Fruit fly (Drosophila melanogaster): ENCODE measurements around the gene CAH5.

Gene CAH5

dm6 chr3R:31215830-31216229 is 46.6 kb upstream of the CAH5 start, which contains the start of gene CG15561 (continued):
- no peak for TF ChIP-seq CG1832 (GFP tag; optimal IDR thresholded peaks at IDR 0.05)
- peak; percentile 23 for TF ChIP-seq CG18619 (GFP tag; optimal IDR thresholded peaks at IDR 0.05)
- no peak for TF ChIP-seq CG7556 (GFP tag; optimal IDR thresholded peaks at IDR 0.05)
- TF ChIP-seq CG6254 (GFP tag; optimal IDR thresholded peaks at IDR 0.05) = peak; percentile 100
- no peak for TF ChIP-seq CG11695 (GFP tag; IDR thresholded peaks at IDR 0.05)
- no peak for TF ChIP-seq Hr39 (optimal IDR thresholded peaks at IDR 0.05)
- TF ChIP-seq CrebB (tag; optimal IDR thresholded peaks at IDR 0.05) = peak; percentile 64
- TF ChIP-seq MESR4 (GFP tag; optimal IDR thresholded peaks at IDR 0.05) = peak; percentile 59
- TF ChIP-seq ro (GFP tag; IDR thresholded peaks at IDR 0.05) = no peak
- TF ChIP-seq CG1233 (GFP tag; optimal IDR thresholded peaks at IDR 0.05) = peak; percentile 49
- peak; percentile 70 for TF ChIP-seq CG13624 (GFP tag; optimal IDR thresholded peaks at IDR 0.05)
- no peak for TF ChIP-seq pros (GFP tag; optimal IDR thresholded peaks at IDR 0.05)
- no peak for TF ChIP-seq CG11093 (GFP tag; IDR thresholded peaks at IDR 0.05)
- TF ChIP-seq CG15011 (GFP tag; optimal IDR thresholded peaks at IDR 0.05) = no peak
- TF ChIP-seq sisA (GFP tag; IDR thresholded peaks at IDR 0.05) = no peak
- TF ChIP-seq CG5180 (GFP tag; optimal IDR thresholded peaks at IDR 0.05) = no peak
- no peak for TF ChIP-seq Sox100B (GFP tag; optimal IDR thresholded peaks at IDR 0.05)
- no peak for TF ChIP-seq CG11085 (GFP tag; IDR thresholded peaks at IDR 0.05)
- no peak for TF ChIP-seq eyg (GFP tag; optimal IDR thresholded peaks at IDR 0.05)
- peak; percentile 80 for TF ChIP-seq cad (GFP tag; optimal IDR thresholded peaks at IDR 0.05)
- TF ChIP-seq her (GFP tag; optimal IDR thresholded peaks at IDR 0.05) = peak; percentile 43
- TF ChIP-seq danr (GFP tag; IDR thresholded peaks at IDR 0.05) = no peak
- TF ChIP-seq CG3065 (GFP tag; optimal IDR thresholded peaks at IDR 0.05) = no peak
- no peak for TF ChIP-seq cato (GFP tag; optimal IDR thresholded peaks at IDR 0.05; ENCODE audit: borderline replicate concordance)
- TF ChIP-seq sna (GFP tag; IDR thresholded peaks at IDR 0.05; ENCODE audit: partially characterized antibody) = no peak
- peak; percentile 64 for TF ChIP-seq CG30020 (tag; optimal IDR thresholded peaks at IDR 0.05)
- TF ChIP-seq oc (tag; optimal IDR thresholded peaks at IDR 0.05) = no peak
- peak; percentile 13 for TF ChIP-seq fd102C (GFP tag; optimal IDR thresholded peaks at IDR 0.05)
- peak; percentile 47 for TF ChIP-seq Mes4 (GFP tag; optimal IDR thresholded peaks at IDR 0.05)
- TF ChIP-seq CG31388 (GFP tag; optimal IDR thresholded peaks at IDR 0.05) = no peak
- TF ChIP-seq CG12744 (GFP tag; optimal IDR thresholded peaks at IDR 0.05) = no peak
- TF ChIP-seq CG8281 (tag; optimal IDR thresholded peaks at IDR 0.05) = no peak
- peak; percentile 40 for TF ChIP-seq CG34376 (GFP tag; optimal IDR thresholded peaks at IDR 0.05)
- no peak for TF ChIP-seq zen2 (GFP tag; IDR thresholded peaks at IDR 0.05; ENCODE audit: partially characterized antibody)
- no peak for TF ChIP-seq prd (optimal IDR thresholded peaks at IDR 0.05)
- TF ChIP-seq prd (GFP tag; IDR thresholded peaks at IDR 0.05) = no peak
- TF ChIP-seq Bteb2 (GFP tag; optimal IDR thresholded peaks at IDR 0.05) = no peak
- peak; percentile 77 for TF ChIP-seq NfI (GFP tag; optimal IDR thresholded peaks at IDR 0.05)
- TF ChIP-seq CG8478 (optimal IDR thresholded peaks at IDR 0.05) = no peak
- no peak for TF ChIP-seq Doc3 (GFP tag; IDR thresholded peaks at IDR 0.05; ENCODE audit: partially characterized antibody)
- peak; percentile 44 for TF ChIP-seq NC2β (GFP tag; optimal IDR thresholded peaks at IDR 0.05)
- TF ChIP-seq CoRest (tag; optimal IDR thresholded peaks at IDR 0.05) = peak; percentile 28
- TF ChIP-seq fd96Cb (tag; optimal IDR thresholded peaks at IDR 0.05) = no peak
- TF ChIP-seq pfk (GFP tag; optimal IDR thresholded peaks at IDR 0.05) = peak; percentile 66
- TF ChIP-seq slbo (GFP tag; IDR thresholded peaks at IDR 0.05) = no peak
- TF ChIP-seq Fer3 (tag; optimal IDR thresholded peaks at IDR 0.05) = peak; percentile 55
- TF ChIP-seq lab (GFP tag; optimal IDR thresholded peaks at IDR 0.05) = no peak
- no peak for TF ChIP-seq CG13287 (GFP tag; IDR thresholded peaks at IDR 0.05; ENCODE audit: partially characterized antibody)
- TF ChIP-seq CG12942 (GFP tag; optimal IDR thresholded peaks at IDR 0.05) = peak; percentile 9
- no peak for TF ChIP-seq sd (tag; optimal IDR thresholded peaks at IDR 0.05)
- no peak for TF ChIP-seq CG10565 (GFP tag; optimal IDR thresholded peaks at IDR 0.05)
- no peak for TF ChIP-seq CG10959 (GFP tag; IDR thresholded peaks at IDR 0.05)
